Worm (Caenorhabditis elegans) whole organism, L3 larva: ENCODE measurements around the gene F11C1.7.

Experiments used
- ceh-16 ChIP-seq: sonication (generic microtip); optimal IDR thresholded peaks from 2 replicates; lab custom pipeline; 2017; ENCODE audit warnings: missing biosample characterization, missing genetic modification characterization
- ceh-28 ChIP-seq: fragments of 150-350 bp; optimal IDR thresholded peaks from 2 replicates; lab custom pipeline; 2014; ENCODE audit warnings: missing biosample characterization, missing genetic modification reagents, missing genetic modification characterization
- ceh-9 ChIP-seq: sonication (generic microtip); optimal IDR thresholded peaks from 2 replicates; lab custom pipeline; 2018; ENCODE audit warnings: missing biosample characterization, missing genetic modification characterization
- egl-27 ChIP-seq: sonication (generic microtip); optimal IDR thresholded peaks from 4 replicates; lab custom pipeline; 2017; ENCODE audit warnings: missing biosample characterization, missing genetic modification reagents, missing genetic modification characterization
- elt-1 ChIP-seq: fragments of 150-350 bp; optimal IDR thresholded peaks from 2 replicates; lab custom pipeline; 2014; ENCODE audit warnings: missing biosample characterization, missing genetic modification characterization
- eor-1 ChIP-seq, 2 experiments: fragments of 150-350 bp; optimal IDR thresholded peaks; 2 replicates each; lab custom pipeline; 2014 to 2018; ENCODE audit warnings: missing biosample characterization in 2 of 2, missing genetic modification characterization in 2 of 2
- fkh-2 ChIP-seq: fragments of 150-350 bp; optimal IDR thresholded peaks from 2 replicates; lab custom pipeline; 2014; ENCODE audit warnings: missing biosample characterization, missing genetic modification reagents, missing genetic modification characterization
- fos-1 ChIP-seq: fragments of 150-350 bp; optimal IDR thresholded peaks from 2 replicates; lab custom pipeline; 2014; ENCODE audit warnings: missing biosample characterization, missing genetic modification characterization
- hmg-11 ChIP-seq: sonication (generic microtip); optimal IDR thresholded peaks from 2 replicates; lab custom pipeline; 2016; ENCODE audit warnings: missing genetic modification characterization, missing compliant biosample characterization
- lsy-12 ChIP-seq: sonication (generic microtip); optimal IDR thresholded peaks from 2 replicates; lab custom pipeline; 2016; ENCODE audit warnings: mild to moderate bottlenecking, missing genetic modification characterization, missing compliant biosample characterization
- mml-1 ChIP-seq: fragments of 150-350 bp; sonication (generic microtip); optimal IDR thresholded peaks from 3 replicates; lab custom pipeline; 2014; ENCODE audit warnings: missing biosample characterization, missing genetic modification characterization
- nfya-1 ChIP-seq: sonication (generic microtip); optimal IDR thresholded peaks from 2 replicates; lab custom pipeline; 2017; ENCODE audit warnings: missing genetic modification characterization, mild to moderate bottlenecking, missing compliant biosample characterization, antibody characterized with exemption, moderate library complexity; ENCODE audit not compliant: insufficient read depth
- nhr-11 ChIP-seq: fragments of 150-350 bp; optimal IDR thresholded peaks from 2 replicates; lab custom pipeline; 2014; ENCODE audit warnings: missing biosample characterization, missing genetic modification characterization
- nhr-23 ChIP-seq: fragments of 150-350 bp; optimal IDR thresholded peaks from 2 replicates; lab custom pipeline; 2014; ENCODE audit warnings: missing biosample characterization, missing genetic modification reagents, missing genetic modification characterization
- nhr-237 ChIP-seq: fragments of 150-350 bp; optimal IDR thresholded peaks from 2 replicates; lab custom pipeline; 2014; ENCODE audit warnings: missing biosample characterization, missing genetic modification characterization
- nhr-25 ChIP-seq: sonication (generic microtip); optimal IDR thresholded peaks from 2 replicates; lab custom pipeline; 2017; ENCODE audit warnings: missing biosample characterization, missing genetic modification characterization
- nhr-28 ChIP-seq: fragments of 150-350 bp; optimal IDR thresholded peaks from 2 replicates; lab custom pipeline; 2014; ENCODE audit warnings: missing biosample characterization, missing genetic modification characterization
- nhr-43 ChIP-seq: sonication (generic microtip); optimal IDR thresholded peaks from 2 replicates; lab custom pipeline; 2016; ENCODE audit warnings: mild to moderate bottlenecking, missing genetic modification characterization, missing compliant biosample characterization; ENCODE audit not compliant: poor library complexity, severe bottlenecking
- nhr-67 ChIP-seq: fragments of 150-350 bp; optimal IDR thresholded peaks from 2 replicates; lab custom pipeline; 2014; ENCODE audit warnings: missing biosample characterization, missing genetic modification characterization
- nhr-76 ChIP-seq: fragments of 150-350 bp; sonication (generic microtip); optimal IDR thresholded peaks from 5 replicates; lab custom pipeline; 2014; ENCODE audit warnings: missing biosample characterization, missing genetic modification characterization
- nhr-77 ChIP-seq: fragments of 150-350 bp; optimal IDR thresholded peaks from 2 replicates; lab custom pipeline; 2014; ENCODE audit warnings: missing biosample characterization, missing genetic modification characterization
- pha-4 ChIP-seq: fragments of 150-350 bp; optimal IDR thresholded peaks from 2 replicates; lab custom pipeline; 2014; ENCODE audit warnings: missing biosample characterization, missing genetic modification reagents, missing genetic modification characterization
- sea-2 ChIP-seq: fragments of 150-350 bp; sonication (generic microtip); optimal IDR thresholded peaks from 4 replicates; lab custom pipeline; 2014; ENCODE audit warnings: missing biosample characterization, missing genetic modification reagents, missing genetic modification characterization
- snpc-4 ChIP-seq: fragments of 150-350 bp; optimal IDR thresholded peaks from 2 replicates; lab custom pipeline; 2014; ENCODE audit warnings: missing biosample characterization, missing genetic modification characterization
- tbx-2 ChIP-seq: sonication (generic microtip); optimal IDR thresholded peaks from 2 replicates; lab custom pipeline; 2016; ENCODE audit warnings: mild to moderate bottlenecking, missing genetic modification characterization, missing compliant biosample characterization
- unc-39 ChIP-seq: sonication (generic microtip); optimal IDR thresholded peaks from 4 replicates; lab custom pipeline; 2017; ENCODE audit warnings: missing biosample characterization, missing genetic modification characterization
- unc-62 ChIP-seq: fragments of 150-350 bp; sonication (generic microtip); optimal IDR thresholded peaks from 4 replicates; lab custom pipeline; 2014; ENCODE audit warnings: missing biosample characterization, missing genetic modification reagents, missing genetic modification characterization
- zag-1 ChIP-seq: fragments of 150-350 bp; optimal IDR thresholded peaks from 2 replicates; lab custom pipeline; 2014; ENCODE audit warnings: missing biosample characterization, missing genetic modification characterization
- ztf-11 ChIP-seq: fragments of 150-350 bp; optimal IDR thresholded peaks from 2 replicates; lab custom pipeline; 2014; ENCODE audit warnings: missing biosample characterization, missing genetic modification characterization

F11C1.7 gene

ce11 chrX:13002322-13002721 lies 13.2 kb downstream of the F11C1.7 start:
- TF ChIP-seq elt-1 (peak; percentile 3), eor-1 (tag; optimal IDR thresholded peaks at IDR 0.05; lab: Kevin White, UChicago) (no peak)
- TF ChIP-seq, all 47 proteins: peak for 1

- no peak for TF ChIP-seq nfya-1 (tag; lab: Kevin White, UChicago)
- no peak for TF ChIP-seq ztf-11 (tag; lab: Kevin White, UChicago)
- TF ChIP-seq nhr-25 (tag; lab: Kevin White, UChicago): peak; percentile 92
- no peak for TF ChIP-seq nhr-237 (tag; lab: Kevin White, UChicago)
- TF ChIP-seq lsy-12 (tag; lab: Kevin White, UChicago): no peak
- TF ChIP-seq hmg-11 (tag; lab: Kevin White, UChicago): no peak
- no peak for TF ChIP-seq nhr-77 (tag; lab: Kevin White, UChicago)
Measured at ce11 chrX:13003092-13003491, 13.9 kb downstream of the F11C1.7 start.

ce11 chrX:13004491-13005093 lies 15.4 kb downstream of the F11C1.7 start:
- TF ChIP-seq nhr-76 (tag; lab: Kevin White, UChicago) (no peak), nhr-11 (tag; lab: Kevin White, UChicago) (no peak), ceh-9 (tag; lab: Kevin White, UChicago) (no peak), snpc-4 (tag; lab: Kevin White, UChicago) (no peak), nhr-23 (tag; lab: Kevin White, UChicago) (peak; percentile 45), sea-2 (GFP tag; lab: Kevin White, UChicago) (no peak), fos-1 (tag; lab: Kevin White, UChicago) (no peak), nhr-25 (tag; lab: Kevin White, UChicago) (peak; percentile 93), nhr-77 (tag; lab: Kevin White, UChicago) (no peak), nhr-43 (tag; lab: Kevin White, UChicago) (no peak), fkh-2 (tag; lab: Kevin White, UChicago) (no peak), mml-1 (tag; lab: Kevin White, UChicago) (no peak), elt-1 (peak; percentile 87), nhr-67 (tag; lab: Kevin White, UChicago) (no peak), lsy-12 (tag; lab: Kevin White, UChicago) (no peak), nhr-28 (no peak)

ce11 chrX:13005730-13006129 lies 16.6 kb downstream of the F11C1.7 start:
- no peak for TF ChIP-seq egl-27 (tag; lab: Kevin White, UChicago)
- TF ChIP-seq zag-1 (tag; lab: Kevin White, UChicago): no peak
- no peak for TF ChIP-seq ceh-28 (tag; lab: Kevin White, UChicago)
- peak; percentile 67 for TF ChIP-seq nhr-25 (tag; lab: Kevin White, UChicago)
- no peak for TF ChIP-seq unc-62
- TF ChIP-seq ceh-16 (tag; lab: Kevin White, UChicago): no peak
- no peak for TF ChIP-seq pha-4 (tag; lab: Kevin White, UChicago)
- no peak for TF ChIP-seq tbx-2 (tag; lab: Kevin White, UChicago)

ce11 chrX:13006328-13006727 lies 17.2 kb downstream of the F11C1.7 start:
- no peak for TF ChIP-seq nhr-77 (tag; lab: Kevin White, UChicago)
- TF ChIP-seq nhr-25 (tag; lab: Kevin White, UChicago): peak; percentile 33
- no peak for TF ChIP-seq nhr-28
- TF ChIP-seq hmg-11 (tag; lab: Kevin White, UChicago): no peak
- TF ChIP-seq, all 47 proteins: peak for 1

- TF ChIP-seq fkh-2 (tag; lab: Kevin White, UChicago) (no peak), nhr-76 (tag; lab: Kevin White, UChicago) (no peak), pha-4 (tag; lab: Kevin White, UChicago) (no peak), ceh-28 (tag; lab: Kevin White, UChicago) (no peak), unc-39 (tag; lab: Kevin White, UChicago) (no peak), ztf-11 (tag; lab: Kevin White, UChicago) (no peak), egl-27 (tag; lab: Kevin White, UChicago) (no peak), nhr-23 (tag; lab: Kevin White, UChicago) (no peak)
- TF ChIP-seq, all 47 proteins: peak for 0
Measured at ce11 chrX:13006734-13007133, 17.6 kb downstream of the F11C1.7 start.
